Fruit fly (Drosophila melanogaster) Kc167 (cell line): ENCODE results near the gene CG33669.
"Not testable (repeated sequence)": the region's sequence is repeated elsewhere in the genome, so short reads cannot be mapped to it uniquely, and the experiment has no call there.

Experiments
- Myc ChIP-seq: fragments of >200 bp; optimal IDR thresholded peaks from 2 replicates; lab custom pipeline; 2017; ENCODE audit warnings: missing external identifiers
- Sin3A ChIP-seq: fragments of >200 bp; optimal IDR thresholded peaks from 2 replicates; lab custom pipeline; 2018; ENCODE audit warnings: missing external identifiers
- h ChIP-seq: fragments of >200 bp; optimal IDR thresholded peaks from 3 replicates; lab custom pipeline; 2018; ENCODE audit warnings: missing external identifiers
- insv ChIP-seq: fragments of >200 bp; optimal IDR thresholded peaks from 3 replicates; lab custom pipeline; 2018; ENCODE audit warnings: missing external identifiers
- psq ChIP-seq: fragments of >200 bp; optimal IDR thresholded peaks from 2 replicates; lab custom pipeline; 2017; ENCODE audit warnings: missing external identifiers
- ttk ChIP-seq: sonication (Bioruptor generic); optimal IDR thresholded peaks from 2 replicates; lab custom pipeline; 2017; ENCODE audit warnings: missing external identifiers

The CG33669 gene

dm6 chrX:6400000-6400399, at the start of gene CG33669:
CG33669 (minus strand) TSS chrX:6400100.
- TF ChIP-seq Myc, psq, h (lab: Kevin White, UChicago): not testable (repeated sequence)

dm6 chrX:6439495-6439894, 39.6 kb upstream of the CG33669 start:
- TF ChIP-seq insv (lab: Kevin White, UChicago) = no peak
- TF ChIP-seq Myc (lab: Kevin White, UChicago) = no peak
- no peak for TF ChIP-seq Sin3A (lab: Kevin White, UChicago)
- no peak for TF ChIP-seq psq (lab: Kevin White, UChicago)
- no peak for TF ChIP-seq h (lab: Kevin White, UChicago)
- no peak for TF ChIP-seq ttk

- TF ChIP-seq Myc (lab: Kevin White, UChicago); psq (lab: Kevin White, UChicago); ttk: not testable (repeated sequence)
Observed at dm6 chrX:6419334-6419733, 19.4 kb upstream of the CG33669 start, which contains the start of gene CG33668. CG33668 (minus strand) TSS chrX:6419434.

- not testable (repeated sequence) for TF ChIP-seq insv (lab: Kevin White, UChicago); ttk; Myc (lab: Kevin White, UChicago)
Observed at dm6 chrX:6383920-6384319, 16.0 kb downstream of the CG33669 start, which contains the start of gene CG33664. CG33664 (plus strand) TSS chrX:6384220.

- no peak for TF ChIP-seq insv (lab: Kevin White, UChicago)
- TF ChIP-seq Sin3A (lab: Kevin White, UChicago) = no peak
- no peak for TF ChIP-seq psq (lab: Kevin White, UChicago)
- no peak for TF ChIP-seq Myc (lab: Kevin White, UChicago)
- TF ChIP-seq ttk = no peak
- no peak for TF ChIP-seq h (lab: Kevin White, UChicago)
Observed at dm6 chrX:6376748-6377147, 23.2 kb downstream of the CG33669 start.

dm6 chrX:6375636-6376035, 24.3 kb downstream of the CG33669 start:
- no peak for TF ChIP-seq Myc (lab: Kevin White, UChicago)
- no peak for TF ChIP-seq ttk
- TF ChIP-seq h (lab: Kevin White, UChicago) = no peak
- no peak for TF ChIP-seq insv (lab: Kevin White, UChicago)
- TF ChIP-seq psq (lab: Kevin White, UChicago) = no peak
- no peak for TF ChIP-seq Sin3A (lab: Kevin White, UChicago)

- TF ChIP-seq Myc (lab: Kevin White, UChicago) = no peak
- no peak for TF ChIP-seq ttk
- no peak for TF ChIP-seq Sin3A (lab: Kevin White, UChicago)
- TF ChIP-seq psq (lab: Kevin White, UChicago) = no peak
- no peak for TF ChIP-seq insv (lab: Kevin White, UChicago)
- TF ChIP-seq h (lab: Kevin White, UChicago) = no peak
Observed at dm6 chrX:6372769-6373197, 27.1 kb downstream of the CG33669 start, which contains the start of gene PpV. PpV (minus strand) TSS chrX:6372915.

dm6 chrX:6366357-6366691, 33.6 kb downstream of the CG33669 start:
- TF ChIP-seq insv (lab: Kevin White, UChicago) (no peak), h (lab: Kevin White, UChicago) (no peak), psq (lab: Kevin White, UChicago) (no peak), Sin3A (lab: Kevin White, UChicago) (no peak), Myc (lab: Kevin White, UChicago) (no peak), ttk (no peak)

dm6 chrX:6365632-6366356, 34.1 kb downstream of the CG33669 start, which contains the start of the genes swa and Marf:
swa (minus strand) TSS chrX:6365708.
Marf (plus strand) TSS chrX:6365949.
- no peak for TF ChIP-seq psq (lab: Kevin White, UChicago)

- TF ChIP-seq ttk (no peak), h (lab: Kevin White, UChicago) (no peak), insv (lab: Kevin White, UChicago) (no peak), psq (lab: Kevin White, UChicago) (no peak)
Observed at dm6 chrX:6361215-6361614, 38.7 kb downstream of the CG33669 start.

dm6 chrX:6358198-6358597, 41.7 kb downstream of the CG33669 start:
- TF ChIP-seq h (lab: Kevin White, UChicago) = no peak
- TF ChIP-seq insv (lab: Kevin White, UChicago) = no peak
- TF ChIP-seq psq (lab: Kevin White, UChicago) = no peak

- no peak for TF ChIP-seq psq (lab: Kevin White, UChicago)
- TF ChIP-seq ttk = no peak
Observed at dm6 chrX:6357456-6358007, 42.4 kb downstream of the CG33669 start.
